Worm (Caenorhabditis elegans) whole organism, young adult: ENCODE measurements around the gene B0403.3.

ENCODE experiments used
- B0035.1 ChIP-seq: sonication (generic microtip); optimal IDR thresholded peaks from 2 replicates; lab custom pipeline; 2016; ENCODE audit warnings: missing genetic modification characterization, mild to moderate bottlenecking, missing compliant biosample characterization, missing genotype, missing genetic modification reagents
- B0261.1 ChIP-seq: sonication (generic microtip); optimal IDR thresholded peaks from 2 replicates; lab custom pipeline; 2016; ENCODE audit warnings: mild to moderate bottlenecking, missing genetic modification characterization, moderate library complexity, missing compliant biosample characterization
- C06A6.2 ChIP-seq: fragments of 200-800 bp; sonication (Bioruptor generic); conservative IDR thresholded peaks from 2 replicates; pipeline ENCODE4 v1.3.6; 2022; ENCODE audit warnings: missing genetic modification characterization, missing compliant biosample characterization
- C17E4.6 ChIP-seq: fragments of 200-800 bp; sonication (Bioruptor generic); IDR thresholded peaks from 2 replicates; pipeline ENCODE4 v1.3.6; 2022; ENCODE audit warnings: missing genetic modification reagents, missing genetic modification characterization, missing compliant biosample characterization
- F22D6.2 ChIP-seq: sonication (generic microtip); optimal IDR thresholded peaks from 2 replicates; lab custom pipeline; 2016; ENCODE audit warnings: mild to moderate bottlenecking, missing genetic modification characterization, missing compliant biosample characterization
- F23B12.7 ChIP-seq: sonication (generic microtip); optimal IDR thresholded peaks from 2 replicates; lab custom pipeline; 2017; ENCODE audit warnings: missing genetic modification characterization, mild to moderate bottlenecking, missing compliant biosample characterization, antibody characterized with exemption, moderate library complexity; ENCODE audit not compliant: insufficient read depth
- F55B11.4 ChIP-seq: sonication (generic microtip); optimal IDR thresholded peaks from 2 replicates; lab custom pipeline; 2016; ENCODE audit warnings: missing compliant biosample characterization, missing genetic modification characterization, borderline replicate concordance; ENCODE audit not compliant: insufficient read depth
- K11D2.4 ChIP-seq: fragments of 200-800 bp; sonication (Bioruptor generic); IDR thresholded peaks from 2 replicates; pipeline ENCODE4 v1.3.6; 2022; ENCODE audit warnings: missing genetic modification reagents, missing genetic modification characterization, missing compliant biosample characterization
- K12H6.12 ChIP-seq: fragments of 200-800 bp; sonication (Bioruptor generic); optimal IDR thresholded peaks from 2 replicates; lab custom pipeline; 2018; ENCODE audit warnings: mild to moderate bottlenecking, missing genetic modification characterization, missing compliant biosample characterization
- Y53G8AR.9 ChIP-seq: fragments of 200-800 bp; sonication (Bioruptor generic); conservative IDR thresholded peaks from 2 replicates; pipeline ENCODE4 v1.3.6; 2022; ENCODE audit warnings: missing genetic modification reagents, missing genetic modification characterization, missing compliant biosample characterization
- Y95B8A.8 ChIP-seq: fragments of 200-800 bp; sonication (Bioruptor generic); IDR thresholded peaks from 2 replicates; pipeline ENCODE4 v1.3.6; 2022; ENCODE audit warnings: missing genetic modification reagents, missing genetic modification characterization, missing compliant biosample characterization
- ZK185.1 ChIP-seq: sonication (generic microtip); optimal IDR thresholded peaks from 2 replicates; lab custom pipeline; 2016; ENCODE audit warnings: mild to moderate bottlenecking, missing genetic modification characterization, missing compliant biosample characterization; ENCODE audit not compliant: poor library complexity, severe bottlenecking
- akir-1 ChIP-seq: fragments of 200-800 bp; sonication (Bioruptor generic); optimal IDR thresholded peaks from 2 replicates; lab custom pipeline; 2018; ENCODE audit warnings: mild to moderate bottlenecking, missing genetic modification characterization, moderate library complexity, missing compliant biosample characterization
- aptf-2 ChIP-seq: fragments of 200-800 bp; sonication (Bioruptor generic); conservative IDR thresholded peaks from 2 replicates; pipeline ENCODE4 v1.3.6; 2022; ENCODE audit warnings: missing genetic modification reagents, missing genetic modification characterization, missing compliant biosample characterization
- atf-7 ChIP-seq: sonication (generic microtip); optimal IDR thresholded peaks from 2 replicates; lab custom pipeline; 2017; ENCODE audit warnings: mild to moderate bottlenecking, missing genetic modification characterization, missing compliant biosample characterization
- attf-5 ChIP-seq: fragments of 200-800 bp; sonication (Bioruptor generic); optimal IDR thresholded peaks from 2 replicates; lab custom pipeline; 2018; ENCODE audit warnings: mild to moderate bottlenecking, missing genetic modification characterization, missing compliant biosample characterization
- bed-2 ChIP-seq: fragments of 200-800 bp; sonication (Bioruptor generic); IDR thresholded peaks from 2 replicates; pipeline ENCODE4 v1.3.6; 2022; ENCODE audit warnings: missing genetic modification reagents, missing genetic modification characterization, missing compliant biosample characterization
- ccch-3 ChIP-seq: fragments of 200-800 bp; sonication (Bioruptor generic); optimal IDR thresholded peaks from 2 replicates; lab custom pipeline; 2018; ENCODE audit warnings: mild to moderate bottlenecking, missing genetic modification characterization, missing compliant biosample characterization
- cebp-2 ChIP-seq: fragments of 200-800 bp; sonication (Bioruptor generic); IDR thresholded peaks from 2 replicates; pipeline ENCODE4 v1.3.6; 2022; ENCODE audit warnings: missing genetic modification characterization, missing compliant biosample characterization
- ceh-58 ChIP-seq: fragments of 200-800 bp; sonication (Bioruptor generic); IDR thresholded peaks from 2 replicates; pipeline ENCODE4 v1.3.6; 2022; ENCODE audit warnings: missing genetic modification characterization, missing compliant biosample characterization
- ceh-79 ChIP-seq: sonication (generic microtip); optimal IDR thresholded peaks from 2 replicates; lab custom pipeline; 2017; ENCODE audit warnings: mild to moderate bottlenecking, missing genetic modification characterization, missing compliant biosample characterization
- ceh-91 ChIP-seq: fragments of 200-800 bp; sonication (Bioruptor generic); IDR thresholded peaks from 2 replicates; pipeline ENCODE4 v1.3.6; 2022; ENCODE audit warnings: missing genetic modification reagents, missing genetic modification characterization, missing compliant biosample characterization
- dox-1 ChIP-seq: fragments of 200-800 bp; sonication (Bioruptor generic); IDR thresholded peaks from 2 replicates; pipeline ENCODE4 v1.3.6; 2022; ENCODE audit warnings: missing genetic modification reagents, missing genetic modification characterization, missing compliant biosample characterization
- dpl-1 ChIP-seq: fragments of 150-350 bp; optimal IDR thresholded peaks from 2 replicates; lab custom pipeline; 2014; ENCODE audit warnings: missing biosample characterization, missing genetic modification reagents, missing genetic modification characterization
- efl-1 ChIP-seq: fragments of 150-350 bp; optimal IDR thresholded peaks from 2 replicates; lab custom pipeline; 2014; ENCODE audit warnings: missing biosample characterization, missing genetic modification reagents, missing genetic modification characterization
- egrh-3 ChIP-seq: fragments of 200-800 bp; sonication (Bioruptor generic); IDR thresholded peaks from 2 replicates; pipeline ENCODE4 v1.3.6; 2022; ENCODE audit warnings: missing genetic modification reagents, missing genetic modification characterization, missing compliant biosample characterization
- ekl-4 ChIP-seq: fragments of 200-800 bp; sonication (Bioruptor generic); IDR thresholded peaks from 2 replicates; pipeline ENCODE4 v1.3.6; 2022; ENCODE audit warnings: missing genetic modification reagents, missing genetic modification characterization, missing compliant biosample characterization
- hmg-1.2 ChIP-seq: fragments of 200-800 bp; sonication (Bioruptor generic); IDR thresholded peaks from 2 replicates; pipeline ENCODE4 v1.3.6; 2022; ENCODE audit warnings: missing genetic modification reagents, missing genetic modification characterization, missing compliant biosample characterization
- let-526 ChIP-seq: fragments of 200-800 bp; sonication (Bioruptor generic); IDR thresholded peaks from 2 replicates; pipeline ENCODE4 v1.3.6; 2022; ENCODE audit warnings: missing genetic modification reagents, missing genetic modification characterization, missing compliant biosample characterization
- lin-26 ChIP-seq: fragments of 200-800 bp; sonication (Bioruptor generic); IDR thresholded peaks from 2 replicates; pipeline ENCODE4 v1.3.6; 2022; ENCODE audit warnings: missing genetic modification reagents, missing genetic modification characterization, missing compliant biosample characterization
- madf-10 ChIP-seq: sonication (generic microtip); optimal IDR thresholded peaks from 2 replicates; lab custom pipeline; 2016; ENCODE audit warnings: mild to moderate bottlenecking, missing genetic modification characterization, missing compliant biosample characterization
- mcd-1 ChIP-seq: fragments of 200-800 bp; sonication (Bioruptor generic); IDR thresholded peaks from 2 replicates; pipeline ENCODE4 v1.3.6; 2022; ENCODE audit warnings: missing genetic modification reagents, missing genetic modification characterization, missing compliant biosample characterization
- nfya-2 ChIP-seq: fragments of 200-800 bp; sonication (Bioruptor generic); IDR thresholded peaks from 2 replicates; pipeline ENCODE4 v1.3.6; 2022; ENCODE audit warnings: missing genetic modification reagents, missing genetic modification characterization, missing compliant biosample characterization
- nhr-179 ChIP-seq: sonication (generic microtip); optimal IDR thresholded peaks from 2 replicates; lab custom pipeline; 2016; ENCODE audit warnings: mild to moderate bottlenecking, missing genetic modification characterization, missing compliant biosample characterization
- nhr-80 ChIP-seq: sonication (generic microtip); optimal IDR thresholded peaks from 2 replicates; lab custom pipeline; 2016; ENCODE audit warnings: missing genetic modification characterization, missing compliant biosample characterization
- nhr-90 ChIP-seq: sonication (generic microtip); optimal IDR thresholded peaks from 2 replicates; lab custom pipeline; 2016; ENCODE audit warnings: missing genotype, mild to moderate bottlenecking, missing genetic modification characterization, missing compliant biosample characterization
- pbrm-1 ChIP-seq: fragments of 200-800 bp; sonication (Bioruptor generic); IDR thresholded peaks from 2 replicates; pipeline ENCODE4 v1.3.6; 2022; ENCODE audit warnings: missing genetic modification reagents, missing genetic modification characterization, missing compliant biosample characterization
- pha-4 ChIP-seq: fragments of 150-350 bp; sonication (generic microtip); optimal IDR thresholded peaks from 2 replicates; lab custom pipeline; 2014; ENCODE audit warnings: missing biosample characterization, missing genetic modification reagents, missing genetic modification characterization
- rcor-1 ChIP-seq: fragments of 200-800 bp; sonication (Bioruptor generic); IDR thresholded peaks from 2 replicates; pipeline ENCODE4 v1.3.6; 2022; ENCODE audit warnings: missing genetic modification reagents, missing genetic modification characterization, missing compliant biosample characterization
- rec-8 ChIP-seq, 2 experiments: sonication (generic microtip); optimal IDR thresholded peaks; 2 replicates each; lab custom pipeline; 2016; ENCODE audit warnings: mild to moderate bottlenecking in 2 of 2, missing genetic modification characterization in 2 of 2, missing genetic modification reagents in 2 of 2, missing genotype in 2 of 2, missing biosample characterization in 1 of 2, missing compliant biosample characterization in 1 of 2, moderate library complexity in 1 of 2
- snpc-4 ChIP-seq, 5 experiments: fragments of 150-350 bp in 1 of 5; sonication (generic microtip) in 4 of 5; optimal IDR thresholded peaks; 2 replicates each; lab custom pipeline; 2014 to 2018; ENCODE audit warnings: missing genetic modification characterization in 5 of 5, missing biosample characterization in 3 of 5, antibody characterized with exemption in 2 of 5, mild to moderate bottlenecking in 2 of 5, missing compliant biosample characterization in 2 of 5, missing genotype in 2 of 5, moderate library complexity in 2 of 5, missing genetic modification reagents in 1 of 5
- somi-1 ChIP-seq: fragments of 200-800 bp; sonication (Bioruptor generic); optimal IDR thresholded peaks from 2 replicates; lab custom pipeline; 2018; ENCODE audit warnings: mild to moderate bottlenecking, missing genetic modification characterization, missing compliant biosample characterization
- sptf-2 ChIP-seq: fragments of 200-800 bp; sonication (Bioruptor generic); optimal IDR thresholded peaks from 2 replicates; lab custom pipeline; 2018; ENCODE audit warnings: mild to moderate bottlenecking, missing genetic modification characterization, missing compliant biosample characterization
- tbp1 ChIP-seq: fragments of 200-800 bp; sonication (Bioruptor generic); optimal IDR thresholded peaks from 2 replicates; lab custom pipeline; 2018; ENCODE audit warnings: mild to moderate bottlenecking, missing genetic modification characterization, missing compliant biosample characterization
- ztf-22 ChIP-seq: fragments of 200-800 bp; sonication (Bioruptor generic); optimal IDR thresholded peaks from 2 replicates; lab custom pipeline; 2018; ENCODE audit warnings: mild to moderate bottlenecking, missing genetic modification characterization, moderate library complexity, missing compliant biosample characterization
- ztf-25 ChIP-seq: fragments of 200-800 bp; sonication (Bioruptor generic); IDR thresholded peaks from 2 replicates; pipeline ENCODE4 v1.3.6; 2022; ENCODE audit warnings: missing genetic modification reagents, missing genetic modification characterization, missing compliant biosample characterization
- ztf-6 ChIP-seq: fragments of 200-800 bp; sonication (Bioruptor generic); IDR thresholded peaks from 2 replicates; pipeline ENCODE4 v1.3.6; 2022; ENCODE audit warnings: missing genetic modification reagents, missing genetic modification characterization, missing compliant biosample characterization

B0403.3 gene

DNA sequence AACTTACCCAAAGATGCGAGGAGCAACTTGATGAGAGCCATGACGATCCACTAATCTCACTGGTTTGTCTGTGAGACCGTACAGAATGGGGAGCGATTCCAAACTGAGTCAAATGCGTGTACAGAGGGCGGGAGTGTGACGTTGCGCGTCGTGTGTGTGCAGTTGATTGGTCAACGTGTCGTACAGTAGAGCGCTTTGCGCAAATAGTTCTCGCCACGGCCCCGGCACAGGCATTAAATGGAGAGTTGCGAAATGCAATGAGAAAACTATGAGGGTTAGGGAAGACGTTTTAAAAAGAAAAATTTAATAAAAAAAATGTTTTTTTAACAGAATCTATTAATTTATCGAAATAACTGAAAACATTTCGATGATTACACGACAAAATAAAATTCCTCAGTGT, 5.3 kb upstream of the B0403.3 start, which contains the start of gene pdi-6 (continued):
- TF ChIP-seq hmg-1.2 (peak; percentile 62; the same call in 1 of the 2 replicates), dpl-1 (GFP tag; lab: Kevin White, UChicago) (peak; percentile 11), K11D2.4 (peak; percentile 84), B0261.1 (peak; percentile 14), ceh-91 (GFP tag; lab: Robert Waterston, UW) (0 out of 2 replicates have a peak, but pooled peaks have one; percentile 19), C17E4.6 (GFP tag; lab: Robert Waterston, UW) (no peak), ceh-58 (GFP tag; lab: Robert Waterston, UW) (no peak), bed-2 (0 out of 2 replicates have a peak, but pooled peaks have one; percentile 16), Y95B8A.8 (no peak), B0035.1 (tag; lab: Kevin White, UChicago) (peak; percentile 25), let-526 (GFP tag; lab: Robert Waterston, UW) (peak; percentile 86), lin-26 (GFP tag; lab: Robert Waterston, UW) (0 out of 2 replicates have a peak, but pooled peaks have one; percentile 22), C06A6.2 (GFP tag; lab: Robert Waterston, UW) (peak; percentile 68), F55B11.4 (tag; lab: Kevin White, UChicago) (no peak), sptf-2 (GFP tag; lab: Kevin White, UChicago) (peak; percentile 43), ccch-3 (GFP tag; lab: Kevin White, UChicago) (peak; percentile 16), ztf-25 (GFP tag; lab: Robert Waterston, UW) (no peak), nhr-80 (peak; percentile 96), mcd-1 (GFP tag; lab: Robert Waterston, UW) (peak; percentile 98), Y53G8AR.9 (GFP tag; lab: Robert Waterston, UW) (peak; percentile 71), ZK185.1 (tag; lab: Kevin White, UChicago) (peak; percentile 79), akir-1 (GFP tag; lab: Kevin White, UChicago) (peak; percentile 30), attf-5 (peak; percentile 92), atf-7 (tag; lab: Kevin White, UChicago) (peak; percentile 52), rcor-1 (GFP tag; lab: Robert Waterston, UW) (peak; percentile 43; the same call in 1 of the 2 replicates), pbrm-1 (GFP tag; lab: Robert Waterston, UW) (peak; percentile 85; the same call in 1 of the 2 replicates), efl-1 (GFP tag; lab: Kevin White, UChicago) (no peak), egrh-3 (GFP tag; lab: Robert Waterston, UW) (peak; percentile 45; the same call in 1 of the 2 replicates), ceh-79 (tag; lab: Kevin White, UChicago) (no peak), somi-1 (peak; percentile 50), ztf-6 (GFP tag; lab: Robert Waterston, UW) (peak; percentile 25; the same call in 1 of the 2 replicates), nhr-90 (tag; lab: Kevin White, UChicago) (peak; percentile 43), nfya-2 (GFP tag; lab: Robert Waterston, UW) (peak; percentile 94), dox-1 (peak; percentile 95; the same call in 1 of the 2 replicates), aptf-2 (GFP tag; lab: Robert Waterston, UW) (no peak), nhr-179 (no peak), cebp-2 (GFP tag; lab: Robert Waterston, UW) (no peak), tbp1 (GFP tag; lab: Kevin White, UChicago) (no peak), rec-8 (tag; optimal IDR thresholded peaks at IDR 0.05; lab: Kevin White, UChicago) (no peak), K12H6.12 (peak; percentile 87), F23B12.7 (peak; percentile 14), ekl-4 (peak; percentile 20; the same call in 1 of the 2 replicates), F22D6.2 (tag; lab: Kevin White, UChicago) (peak; percentile 38), madf-10 (peak; percentile 73), snpc-4 (GFP tag; optimal IDR thresholded peaks at IDR 0.05; lab: Kevin White, UChicago) (no peak), snpc-4 (tag; optimal IDR thresholded peaks at IDR 0.05; lab: Kevin White, UChicago) (peak in 1 of 4 experiments; percentile 64), ztf-22 (GFP tag; lab: Kevin White, UChicago) (peak; percentile 15), pha-4 (tag; lab: Kevin White, UChicago) (peak; percentile 41)
